Fruit fly (Drosophila melanogaster): Measurements from ENCODE around the gene CG14052.

- TF ChIP-seq ttk (optimal IDR thresholded peaks at IDR 0.05): no peak
- TF ChIP-seq insv (optimal IDR thresholded peaks at IDR 0.05): no peak
- TF ChIP-seq psq (optimal IDR thresholded peaks at IDR 0.05): no peak
- no peak for TF ChIP-seq Sin3A (optimal IDR thresholded peaks at IDR 0.05)
- TF ChIP-seq h (optimal IDR thresholded peaks at IDR 0.05): no peak
- no peak for TF ChIP-seq Myc (optimal IDR thresholded peaks at IDR 0.05)
Observed at dm6 chrX:2213759-2214406, 9.7 kb upstream of the CG14052 start, which contains the start of gene SmydA-8.

Measured in Kc167 (cell line).